Worm (Caenorhabditis elegans) whole organism, young adult: ENCODE measurements around the gene F09G2.2.

Experiments used
- D2030.7 ChIP-seq: fragments of 200-800 bp; sonication (Bioruptor generic); IDR thresholded peaks from 2 replicates; pipeline ENCODE4 v1.3.6; 2022; ENCODE audit warnings: missing genetic modification reagents, missing genetic modification characterization, missing compliant biosample characterization
- F57A8.1 ChIP-seq: fragments of 200-800 bp; sonication (Bioruptor generic); optimal IDR thresholded peaks from 2 replicates; lab custom pipeline; 2018; ENCODE audit warnings: mild to moderate bottlenecking, missing genetic modification characterization, moderate library complexity, missing compliant biosample characterization
- ama-1 ChIP-seq, 3 experiments: fragments of 150-350 bp in 1 of 3; sonication (generic microtip) in 2 of 3; optimal IDR thresholded peaks; 2 replicates each; lab custom pipeline; 2014 to 2018; ENCODE audit warnings: missing biosample characterization in 2 of 3, missing genetic modification characterization in 2 of 3, missing genetic modification reagents in 2 of 3
- madf-10 ChIP-seq: sonication (generic microtip); optimal IDR thresholded peaks from 2 replicates; lab custom pipeline; 2016; ENCODE audit warnings: mild to moderate bottlenecking, missing genetic modification characterization, missing compliant biosample characterization
- nhr-80 ChIP-seq: sonication (generic microtip); optimal IDR thresholded peaks from 2 replicates; lab custom pipeline; 2016; ENCODE audit warnings: missing genetic modification characterization, missing compliant biosample characterization
- nhr-90 ChIP-seq: sonication (generic microtip); optimal IDR thresholded peaks from 2 replicates; lab custom pipeline; 2016; ENCODE audit warnings: missing genotype, mild to moderate bottlenecking, missing genetic modification characterization, missing compliant biosample characterization
- pha-4 ChIP-seq: fragments of 150-350 bp; sonication (generic microtip); optimal IDR thresholded peaks from 2 replicates; lab custom pipeline; 2014; ENCODE audit warnings: missing biosample characterization, missing genetic modification reagents, missing genetic modification characterization
- tbx-9 ChIP-seq: sonication (generic microtip); optimal IDR thresholded peaks from 2 replicates; lab custom pipeline; 2016; ENCODE audit warnings: borderline replicate concordance, missing genetic modification characterization, inconsistent platforms, missing compliant biosample characterization
- unc-62 ChIP-seq: fragments of 150-350 bp; optimal IDR thresholded peaks from 2 replicates; lab custom pipeline; 2014; ENCODE audit warnings: missing biosample characterization, missing genetic modification reagents, missing genetic modification characterization
- xnd-1 ChIP-seq: sonication (generic microtip); optimal IDR thresholded peaks from 2 replicates; lab custom pipeline; 2016; ENCODE audit warnings: missing genotype, missing genetic modification reagents, missing genetic modification characterization, missing compliant biosample characterization
- ztf-22 ChIP-seq: fragments of 200-800 bp; sonication (Bioruptor generic); optimal IDR thresholded peaks from 2 replicates; lab custom pipeline; 2018; ENCODE audit warnings: mild to moderate bottlenecking, missing genetic modification characterization, moderate library complexity, missing compliant biosample characterization

- TF ChIP-seq unc-62 (no peak), ama-1 (optimal IDR thresholded peaks at IDR 0.05; lab: Kevin White, UChicago) (no peak), ama-1 (GFP tag; optimal IDR thresholded peaks at IDR 0.05; lab: Kevin White, UChicago) (no peak), nhr-80 (tag; lab: Kevin White, UChicago) (no peak), F57A8.1 (GFP tag; lab: Kevin White, UChicago) (no peak), pha-4 (tag; lab: Kevin White, UChicago) (no peak), D2030.7 (GFP tag; lab: Robert Waterston, UW) (no peak), tbx-9 (tag; lab: Kevin White, UChicago) (no peak), xnd-1 (no peak), madf-10 (tag; lab: Kevin White, UChicago) (no peak), ztf-22 (no peak), nhr-90 (no peak)
These were observed 24.3 kb downstream of the F09G2.2 start, which contains the start of the genes C13F10.8, C13F10.6 and kxd-1 for ce11 chrV:7220973-7221519.
